Worm (Caenorhabditis elegans) whole organism, midembryonic: Measurements from ENCODE around the gene T11B7.5.
A peak's percentile ranks its signal among the peaks of the same experiment; 100 is the strongest.

Experiments used
- T22C8.4 ChIP-seq: fragments of 200-800 bp; sonication (Bioruptor generic); IDR thresholded peaks from 2 replicates; pipeline ENCODE4 v1.3.6; 2022; ENCODE audit warnings: missing genetic modification characterization, missing compliant biosample characterization
- cog-1 ChIP-seq: sonication (generic microtip); optimal IDR thresholded peaks from 2 replicates; lab custom pipeline; 2016; ENCODE audit warnings: missing genetic modification characterization, missing compliant biosample characterization
- flt-1 ChIP-seq: fragments of 200-800 bp; sonication (Bioruptor generic); IDR thresholded peaks from 2 replicates; pipeline ENCODE4 v1.3.6; 2022; ENCODE audit warnings: missing genetic modification characterization, missing compliant biosample characterization
- klf-2 ChIP-seq: fragments of 200-800 bp; sonication (Bioruptor generic); conservative IDR thresholded peaks from 2 replicates; pipeline ENCODE4 v1.3.6; 2022; ENCODE audit warnings: missing genetic modification reagents, missing genetic modification characterization, missing compliant biosample characterization
- med-1 ChIP-seq: sonication (generic microtip); optimal IDR thresholded peaks from 2 replicates; lab custom pipeline; 2017; ENCODE audit warnings: missing genetic modification characterization, mild to moderate bottlenecking, missing compliant biosample characterization, antibody characterized with exemption, missing genetic modification reagents; ENCODE audit not compliant: insufficient read depth
- ref-1 ChIP-seq: fragments of 200-800 bp; sonication (Bioruptor generic); conservative IDR thresholded peaks from 2 replicates; pipeline ENCODE4 v1.3.6; 2022; ENCODE audit warnings: missing genetic modification reagents, missing genetic modification characterization, missing compliant biosample characterization
- tab-1 ChIP-seq: fragments of 200-800 bp; sonication (Bioruptor generic); IDR thresholded peaks from 2 replicates; pipeline ENCODE4 v1.3.6; 2022; ENCODE audit warnings: missing genetic modification characterization, missing compliant biosample characterization
- ztf-23 ChIP-seq: fragments of 200-800 bp; sonication (Bioruptor generic); IDR thresholded peaks from 2 replicates; pipeline ENCODE4 v1.3.6; 2022; ENCODE audit warnings: missing genetic modification reagents, missing genetic modification characterization, missing compliant biosample characterization
- ztf-29 ChIP-seq: fragments of 200-800 bp; sonication (Bioruptor generic); IDR thresholded peaks from 2 replicates; pipeline ENCODE4 v1.3.6; 2022; ENCODE audit warnings: missing genetic modification reagents, missing genetic modification characterization, missing compliant biosample characterization

Gene T11B7.5

DNA sequence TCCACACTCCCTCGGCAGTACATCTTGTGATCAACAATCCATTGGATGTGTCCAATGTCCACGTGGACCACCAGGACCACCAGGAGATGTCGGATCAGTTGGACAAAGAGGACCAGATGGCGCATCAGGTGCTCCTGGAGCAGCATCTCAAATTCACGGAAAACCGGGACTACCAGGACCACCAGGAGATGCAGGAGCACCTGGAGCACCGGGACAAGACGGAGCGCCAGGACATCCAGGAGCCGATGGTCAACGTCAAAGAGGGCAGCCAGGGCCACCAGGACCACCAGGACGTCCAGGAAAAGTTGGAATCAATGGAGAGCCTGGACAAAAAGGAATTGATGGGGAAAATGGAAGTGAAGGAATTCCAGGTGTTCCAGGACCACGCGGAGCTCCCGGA, 6.9 kb downstream of the T11B7.5 start:
- TF ChIP-seq ztf-23 = no peak
- TF ChIP-seq flt-1 (GFP tag; lab: Robert Waterston, UW) = no peak
- TF ChIP-seq klf-2 (GFP tag; lab: Robert Waterston, UW) = no peak
- TF ChIP-seq cog-1 (tag; lab: Kevin White, UChicago) = no peak
- TF ChIP-seq ztf-29 = no peak
- no peak for TF ChIP-seq med-1 (GFP tag; lab: Kevin White, UChicago)
- TF ChIP-seq tab-1 (GFP tag; lab: Robert Waterston, UW) = no peak
- TF ChIP-seq T22C8.4 (GFP tag; lab: Robert Waterston, UW) = no peak
- no peak for TF ChIP-seq ref-1 (GFP tag; lab: Robert Waterston, UW)

DNA sequence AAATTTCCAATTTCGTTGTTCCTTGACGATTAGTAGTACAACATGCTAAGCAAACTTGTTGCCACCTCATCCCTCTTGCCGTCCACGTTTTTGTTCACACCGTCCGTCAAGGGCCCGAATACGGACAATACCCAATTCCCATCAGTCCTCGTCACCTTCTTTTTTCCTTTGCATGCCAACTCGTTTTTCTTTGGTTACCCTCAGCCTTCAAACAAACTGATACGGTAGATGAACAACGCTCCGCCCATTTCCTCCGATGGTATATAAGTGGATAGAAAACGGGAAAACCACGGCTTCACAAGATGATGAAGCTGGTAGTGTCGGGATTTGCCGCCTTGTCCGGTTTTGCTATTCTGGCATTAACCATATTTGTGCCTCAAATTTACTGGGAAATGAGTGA, 7.9 kb downstream of the T11B7.5 start, which contains the start of gene col-118:
TSS of gene col-118 (plus strand) at position 301 of the 400 bp plus-strand sequence.
- no peak for TF ChIP-seq klf-2 (GFP tag; lab: Robert Waterston, UW)
- no peak for TF ChIP-seq med-1 (GFP tag; lab: Kevin White, UChicago)
- no peak for TF ChIP-seq T22C8.4 (GFP tag; lab: Robert Waterston, UW)
- TF ChIP-seq ztf-29 = no peak
- TF ChIP-seq ref-1 (GFP tag; lab: Robert Waterston, UW) = no peak
- no peak for TF ChIP-seq flt-1 (GFP tag; lab: Robert Waterston, UW)
- TF ChIP-seq cog-1 (tag; lab: Kevin White, UChicago) = no peak
- TF ChIP-seq ztf-23 = no peak
- no peak for TF ChIP-seq tab-1 (GFP tag; lab: Robert Waterston, UW)

DNA sequence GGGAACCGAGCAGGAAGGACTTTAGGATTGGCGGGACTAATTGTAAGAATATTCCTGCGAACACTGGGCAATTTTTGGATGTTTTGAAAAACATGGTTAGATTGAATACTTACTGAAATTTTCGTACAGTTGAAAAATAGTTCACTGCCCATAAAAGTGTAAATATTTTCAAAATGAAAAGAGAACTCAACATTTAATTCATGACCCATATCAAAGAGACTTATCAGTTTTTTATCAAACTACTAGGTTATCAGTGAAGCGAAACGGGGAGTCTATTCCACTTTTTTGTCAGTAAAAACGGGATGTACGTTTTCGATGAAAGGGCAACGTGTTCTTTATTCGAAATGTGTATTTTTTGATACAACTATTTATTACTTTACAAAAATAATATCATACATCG, 9.9 kb downstream of the T11B7.5 start:
- TF ChIP-seq cog-1 (tag; lab: Kevin White, UChicago) (no peak), tab-1 (GFP tag; lab: Robert Waterston, UW) (no peak), T22C8.4 (GFP tag; lab: Robert Waterston, UW) (no peak), ref-1 (GFP tag; lab: Robert Waterston, UW) (no peak), klf-2 (GFP tag; lab: Robert Waterston, UW) (no peak), med-1 (GFP tag; lab: Kevin White, UChicago) (no peak), ztf-23 (no peak)

DNA sequence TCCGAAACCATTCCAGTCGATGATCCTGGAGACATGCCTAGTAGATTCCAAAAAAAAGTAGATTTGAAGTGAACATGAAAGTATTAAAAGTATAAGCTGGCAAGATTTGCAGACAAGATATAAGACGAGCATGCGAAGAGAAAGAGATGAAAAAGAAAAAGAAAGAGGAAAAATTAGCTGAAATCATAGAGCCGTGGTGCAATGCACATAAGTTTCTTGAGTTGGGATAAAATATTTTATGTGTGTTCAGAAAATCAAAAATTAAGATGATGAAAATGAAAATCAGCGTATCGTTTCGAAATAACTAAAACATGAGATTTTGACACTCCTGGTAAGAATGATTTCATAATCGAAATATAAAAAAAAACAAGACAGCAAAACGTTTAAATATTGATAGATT, 11.4 kb downstream of the T11B7.5 start, which contains the start of gene T11B7.2:
TSS of gene T11B7.2 (minus strand) at position 101 of the 400 bp plus-strand sequence.
- TF ChIP-seq med-1 (GFP tag; lab: Kevin White, UChicago) = no peak
- no peak for TF ChIP-seq ztf-23
- no peak for TF ChIP-seq klf-2 (GFP tag; lab: Robert Waterston, UW)
- TF ChIP-seq T22C8.4 (GFP tag; lab: Robert Waterston, UW) = no peak
- no peak for TF ChIP-seq flt-1 (GFP tag; lab: Robert Waterston, UW)
- no peak for TF ChIP-seq tab-1 (GFP tag; lab: Robert Waterston, UW)
- TF ChIP-seq ref-1 (GFP tag; lab: Robert Waterston, UW) = no peak
- no peak for TF ChIP-seq cog-1 (tag; lab: Kevin White, UChicago)
- TF ChIP-seq ztf-29 = no peak

DNA sequence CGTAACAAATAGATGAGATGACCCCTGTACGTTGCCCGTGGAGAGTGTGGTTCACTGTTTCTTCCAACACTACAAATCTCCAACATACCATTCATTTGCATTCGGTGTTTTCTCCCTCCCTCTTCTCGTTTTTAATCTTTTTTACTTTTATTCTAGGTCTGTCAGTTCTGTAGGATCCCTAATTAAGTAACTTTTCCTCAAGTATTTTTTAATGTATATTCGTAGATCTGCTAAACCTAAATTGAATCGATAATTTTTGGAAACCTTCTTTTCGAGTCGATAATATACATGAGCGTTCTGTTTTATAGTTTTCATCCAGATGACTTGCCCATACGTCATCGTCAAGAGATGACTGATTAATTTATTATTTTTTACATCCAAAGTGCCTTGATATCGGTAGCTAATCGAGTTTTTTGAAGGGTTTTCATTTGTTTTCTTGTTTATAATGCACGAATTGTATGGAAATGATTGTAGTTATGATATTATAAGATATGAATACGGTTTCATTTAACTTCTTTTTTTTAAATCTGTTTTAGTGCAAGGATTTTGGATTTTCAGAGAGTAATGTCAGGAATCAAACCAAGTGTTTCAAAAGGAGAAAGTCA, 15.6 kb downstream of the T11B7.5 start, which contains the start of the genes T28C6.11 and T11B7.1:
TSS of gene T28C6.11 (minus strand) at position 101 of the 605 bp plus-strand sequence.
TSS of gene T11B7.1 (plus strand) at position 555 of the 605 bp plus-strand sequence.
- no peak for TF ChIP-seq tab-1 (GFP tag; lab: Robert Waterston, UW)
- no peak for TF ChIP-seq ztf-23
- TF ChIP-seq med-1 (GFP tag; lab: Kevin White, UChicago) = no peak
- no peak for TF ChIP-seq T22C8.4 (GFP tag; lab: Robert Waterston, UW)
- TF ChIP-seq flt-1 (GFP tag; lab: Robert Waterston, UW) = no peak
- no peak for TF ChIP-seq ztf-29

DNA sequence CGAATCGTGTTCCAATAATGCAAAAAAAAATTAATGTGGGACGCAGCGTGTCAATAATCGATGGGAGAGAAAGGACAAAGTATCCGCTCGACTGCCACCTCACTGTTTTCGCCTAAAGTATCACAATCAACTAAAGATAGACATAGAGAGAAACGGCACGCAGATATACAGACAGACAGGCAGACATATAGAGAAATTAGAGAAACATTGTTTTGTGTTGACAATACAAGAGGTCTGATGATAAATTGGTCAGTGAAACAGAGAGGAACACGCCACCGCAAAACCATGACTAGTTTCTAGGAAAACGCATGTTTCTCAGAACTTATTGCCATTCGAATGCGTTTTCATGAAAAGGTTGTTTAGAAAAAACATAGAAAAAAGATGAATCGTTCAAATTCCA, 25.3 kb downstream of the T11B7.5 start, which contains the start of gene T28C6.8:
TSS of gene T28C6.8 (minus strand) at position 137 of the 400 bp plus-strand sequence.
- TF ChIP-seq ref-1 (GFP tag; lab: Robert Waterston, UW) (no peak), klf-2 (GFP tag; lab: Robert Waterston, UW) (no peak), flt-1 (GFP tag; lab: Robert Waterston, UW) (no peak), ztf-23 (no peak), med-1 (GFP tag; lab: Kevin White, UChicago) (no peak), T22C8.4 (GFP tag; lab: Robert Waterston, UW) (no peak), ztf-29 (no peak), tab-1 (GFP tag; lab: Robert Waterston, UW) (no peak), cog-1 (tag; lab: Kevin White, UChicago) (no peak)

DNA sequence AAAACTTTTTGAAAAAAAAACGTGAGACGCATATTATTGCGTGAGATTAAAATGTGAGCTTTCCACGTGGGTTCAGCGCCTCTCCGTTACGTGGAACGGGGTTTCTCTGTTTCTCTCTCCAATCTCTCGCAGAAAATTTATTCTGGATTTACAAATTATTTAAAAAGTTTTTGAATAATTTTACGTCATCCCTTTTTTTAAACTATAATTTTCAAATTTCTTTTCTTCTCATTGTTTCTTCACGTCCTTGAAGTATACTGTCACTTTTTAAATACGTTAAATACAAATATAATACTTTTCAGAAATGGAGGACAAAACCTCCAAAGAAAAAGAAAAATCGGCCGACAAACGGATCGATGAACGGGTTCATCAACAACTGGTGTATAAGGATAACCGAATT, 28.4 kb downstream of the T11B7.5 start, which contains the start of gene T28C6.7:
TSS of gene T28C6.7 (plus strand) at position 301 of the 400 bp plus-strand sequence.
- TF ChIP-seq flt-1 (GFP tag; lab: Robert Waterston, UW) = no peak
- no peak for TF ChIP-seq T22C8.4 (GFP tag; lab: Robert Waterston, UW)

DNA sequence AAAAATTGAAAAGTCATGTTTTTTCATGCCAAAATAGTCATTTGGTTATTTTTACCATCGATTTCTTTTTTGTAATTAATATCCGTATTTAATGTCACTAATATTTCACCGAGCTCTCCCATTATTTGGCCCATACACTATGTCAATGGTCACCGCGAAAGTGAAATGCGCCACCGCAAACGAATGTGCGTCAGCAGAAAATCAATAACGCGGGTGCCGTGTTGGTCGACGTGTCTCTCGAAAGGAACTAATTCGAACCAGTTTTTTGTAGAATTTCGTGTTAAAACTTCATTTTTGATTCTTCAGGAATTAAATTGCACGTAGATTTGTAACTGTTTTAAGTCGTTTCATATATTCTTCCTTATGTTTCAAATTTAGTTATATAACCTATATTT, 29.3 kb downstream of the T11B7.5 start:
- TF ChIP-seq flt-1 (GFP tag; lab: Robert Waterston, UW) = no peak
- TF ChIP-seq ref-1 (GFP tag; lab: Robert Waterston, UW) = no peak
- peak; percentile 80 for TF ChIP-seq T22C8.4 (GFP tag; lab: Robert Waterston, UW)

DNA sequence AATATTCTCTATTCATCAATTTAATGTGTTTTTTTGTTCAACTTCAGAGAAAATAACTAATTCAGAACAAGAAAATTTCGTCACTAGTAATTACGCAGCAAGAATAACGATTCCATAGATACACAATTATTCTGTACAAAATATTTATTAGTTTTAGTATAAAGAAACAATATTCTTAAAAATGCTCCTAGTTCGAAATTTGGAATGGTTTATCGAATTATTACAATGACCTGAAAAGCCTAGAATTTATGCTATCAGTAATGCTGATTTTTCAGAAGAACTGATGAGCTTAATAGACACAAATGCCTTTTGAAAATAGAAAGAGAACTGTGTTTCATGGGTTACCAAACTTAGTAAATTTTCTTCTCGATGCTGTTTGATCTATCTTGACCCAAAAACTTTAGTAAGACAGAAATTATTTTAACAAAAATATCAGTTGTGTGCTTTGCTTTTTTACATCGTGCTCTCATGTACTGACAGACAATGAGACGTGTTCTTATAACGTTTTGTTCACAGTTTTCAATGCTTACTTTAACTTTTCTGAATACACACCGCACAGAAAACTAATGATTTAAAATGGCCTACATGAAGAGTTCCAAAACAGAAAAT, 29.8 kb downstream of the T11B7.5 start:
- TF ChIP-seq T22C8.4 (GFP tag; lab: Robert Waterston, UW) = no peak
- TF ChIP-seq ref-1 (GFP tag; lab: Robert Waterston, UW) = no peak
- no peak for TF ChIP-seq ztf-23
- TF ChIP-seq tab-1 (GFP tag; lab: Robert Waterston, UW) = no peak
- TF ChIP-seq klf-2 (GFP tag; lab: Robert Waterston, UW) = no peak
- TF ChIP-seq cog-1 (tag; lab: Kevin White, UChicago) = no peak
